Worm (Caenorhabditis elegans): ENCODE data around the gene slc-17.9.

DNA sequence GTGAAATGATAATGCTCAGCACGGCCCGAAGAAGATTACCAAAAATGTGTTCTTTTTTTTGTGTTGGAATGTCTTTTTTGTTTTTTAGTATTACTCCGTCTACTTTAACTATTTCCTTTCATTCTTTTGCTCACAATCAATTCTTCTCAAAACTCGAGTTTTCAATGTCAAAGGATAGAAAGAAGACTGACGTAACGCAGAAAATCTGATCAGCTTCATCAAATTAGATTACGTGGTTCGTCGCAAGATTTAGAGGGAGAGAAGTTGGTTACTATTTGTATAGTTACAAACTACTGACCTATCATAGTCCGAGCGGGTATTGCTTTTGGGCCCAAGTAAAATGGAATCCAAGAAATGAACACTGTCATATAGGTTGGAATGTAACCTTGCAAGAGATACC, 38.9 kb upstream of the slc-17.9 start:
- TF ChIP-seq aly-1 (tag; optimal IDR thresholded peaks at IDR 0.05) (no peak), hnd-1 (tag; optimal IDR thresholded peaks at IDR 0.05) (no peak)
